Worm (Caenorhabditis elegans) whole organism, L4/young adult: ENCODE measurements around the gene fbxa-133.
"Not testable (repeated sequence)": the region's sequence is repeated elsewhere in the genome, so short reads cannot be mapped to it uniquely, and the experiment has no call there.

Source experiments
- W03F9.2 ChIP-seq: fragments of 150-350 bp; optimal IDR thresholded peaks from 2 replicates; lab custom pipeline; 2014; ENCODE audit warnings: missing biosample characterization, missing genetic modification characterization
- dao-5 ChIP-seq: sonication (generic microtip); optimal IDR thresholded peaks from 2 replicates; lab custom pipeline; 2016; ENCODE audit warnings: missing genotype, missing genetic modification characterization, moderate library complexity, missing compliant biosample characterization
- him-1 ChIP-seq: sonication (generic microtip); optimal IDR thresholded peaks from 2 replicates; lab custom pipeline; 2016; ENCODE audit warnings: missing genotype, missing genetic modification reagents, missing genetic modification characterization, missing compliant biosample characterization

fbxa-133 gene

DNA sequence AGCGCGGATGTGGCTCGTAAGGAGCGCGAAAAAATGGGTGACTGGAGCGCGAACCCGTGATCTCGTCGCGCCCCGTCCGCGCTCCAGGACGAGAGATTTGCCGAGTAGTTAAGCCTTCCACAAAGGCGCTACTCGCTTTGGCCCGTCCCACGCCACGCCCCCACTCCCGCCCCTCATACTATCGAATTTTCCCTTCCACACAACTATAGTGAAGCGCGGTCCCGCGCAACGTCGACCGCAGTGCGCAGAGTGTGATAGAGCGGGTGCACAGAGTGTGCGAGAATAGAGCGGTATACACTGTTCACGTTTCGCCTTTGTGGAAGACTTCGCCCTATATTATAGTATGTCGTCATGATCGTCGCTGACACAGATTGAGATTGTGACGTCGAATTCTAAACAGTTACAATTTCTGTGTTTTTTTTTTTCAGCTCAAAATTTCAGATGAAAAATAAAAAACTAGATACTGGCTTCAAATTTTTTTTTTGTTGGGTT lies at the start of gene fbxa-133:
fbxa-133 (plus strand) TSS at position 442 of the 492 bp plus-strand sequence.
- not testable (repeated sequence) for TF ChIP-seq him-1 (tag; lab: Kevin White, UChicago); W03F9.2 (tag; lab: Kevin White, UChicago); dao-5

DNA sequence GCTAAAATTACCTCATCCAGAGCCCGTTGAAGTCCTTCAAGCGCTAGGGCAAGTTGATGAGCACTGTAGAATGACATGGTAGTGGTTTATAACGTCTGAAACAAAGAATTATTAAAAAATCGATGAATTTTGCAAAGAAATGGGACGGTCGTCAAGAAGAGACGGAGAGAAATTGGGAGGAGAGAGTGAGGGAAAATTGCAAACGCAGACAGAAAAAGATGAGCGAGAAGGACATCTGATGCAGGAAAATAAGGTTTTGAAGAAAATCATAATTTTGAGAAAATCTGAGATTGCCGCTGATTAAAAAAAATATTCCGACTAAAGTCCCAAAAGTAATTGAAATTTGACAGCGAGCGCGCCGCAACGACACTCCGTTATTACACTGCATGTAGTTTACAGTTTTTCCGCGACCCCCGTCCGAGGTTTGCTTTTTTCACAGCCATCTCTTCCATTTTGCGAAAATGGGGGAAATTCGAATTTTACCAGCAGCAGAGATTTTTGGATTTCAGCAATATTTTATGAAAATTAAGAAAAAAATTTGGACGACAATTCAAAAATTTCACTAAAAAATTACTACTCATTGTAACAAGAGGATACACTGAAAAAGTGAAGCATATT lies 46.2 kb upstream of the fbxa-133 start, which contains the start of gene C18D4.6:
C18D4.6 (minus strand) TSS at position 97 of the 618 bp plus-strand sequence.
- TF ChIP-seq W03F9.2 (tag; lab: Kevin White, UChicago), result no peak
- no peak for TF ChIP-seq him-1 (tag; lab: Kevin White, UChicago)
- TF ChIP-seq dao-5, result no peak

DNA sequence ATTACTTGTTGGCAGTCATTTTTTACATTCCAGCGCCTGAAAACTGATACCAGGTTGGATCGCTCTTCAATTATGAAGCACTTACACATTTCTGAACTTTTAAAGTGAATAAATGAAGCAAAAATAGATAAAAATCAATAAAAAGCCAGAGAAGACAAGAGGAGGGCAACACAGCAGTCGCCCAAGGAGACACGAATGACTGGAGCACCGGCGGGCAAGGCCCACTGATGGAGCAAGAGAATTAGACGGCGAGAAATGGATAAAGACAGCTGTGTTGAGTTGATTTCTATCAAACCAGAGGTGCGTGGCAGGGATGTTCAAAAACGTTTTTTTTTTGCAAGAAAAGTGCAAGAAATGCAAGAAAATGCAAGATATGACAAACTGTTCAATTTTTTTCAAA lies 45.3 kb upstream of the fbxa-133 start:
- TF ChIP-seq W03F9.2 (tag; lab: Kevin White, UChicago) (no peak), him-1 (tag; lab: Kevin White, UChicago) (no peak), dao-5 (no peak)

DNA sequence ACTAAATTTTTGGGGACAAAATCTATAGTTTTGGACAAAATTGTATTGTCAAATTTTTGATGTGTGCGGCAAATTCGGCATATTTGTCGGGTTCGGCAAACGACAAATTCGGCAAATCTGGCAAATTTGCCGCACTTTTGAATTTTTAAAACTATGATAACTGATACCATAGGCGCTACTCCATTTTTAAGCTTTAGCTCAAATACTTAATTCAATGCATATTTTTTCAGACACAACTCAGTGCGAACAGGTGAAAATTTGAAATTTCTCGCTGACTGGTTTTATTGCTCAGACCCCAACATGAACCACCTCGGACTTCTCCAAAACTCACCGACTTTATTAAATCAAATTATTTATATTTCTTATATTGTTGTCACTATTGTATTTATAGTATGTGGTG lies 44.3 kb upstream of the fbxa-133 start, which contains the start of gene srz-25:
srz-25 (plus strand) TSS at position 301 of the 400 bp plus-strand sequence.
- no peak for TF ChIP-seq dao-5
- no peak for TF ChIP-seq W03F9.2 (tag; lab: Kevin White, UChicago)
- no peak for TF ChIP-seq him-1 (tag; lab: Kevin White, UChicago)

DNA sequence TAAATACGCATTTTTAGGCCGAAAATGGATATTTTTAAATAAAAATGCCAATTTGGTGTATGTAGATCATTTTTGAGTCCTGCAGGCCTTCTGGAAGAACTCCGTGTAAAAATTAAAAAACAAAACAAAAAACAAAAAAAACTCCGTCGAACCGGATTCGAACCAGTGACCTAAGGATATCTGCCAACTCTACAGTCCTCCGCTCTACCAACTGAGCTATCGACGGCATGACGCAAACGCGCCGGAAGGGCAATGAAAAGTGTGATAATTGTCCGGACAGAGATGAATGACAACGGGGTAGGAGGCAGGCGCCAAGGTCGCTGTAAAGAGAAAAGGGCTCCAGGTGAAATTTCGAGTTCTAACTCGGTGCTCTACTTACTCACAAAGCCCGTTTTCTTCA lies 42.3 kb upstream of the fbxa-133 start:
- TF ChIP-seq dao-5 (no peak), him-1 (tag; lab: Kevin White, UChicago) (no peak), W03F9.2 (tag; lab: Kevin White, UChicago) (no peak)

DNA sequence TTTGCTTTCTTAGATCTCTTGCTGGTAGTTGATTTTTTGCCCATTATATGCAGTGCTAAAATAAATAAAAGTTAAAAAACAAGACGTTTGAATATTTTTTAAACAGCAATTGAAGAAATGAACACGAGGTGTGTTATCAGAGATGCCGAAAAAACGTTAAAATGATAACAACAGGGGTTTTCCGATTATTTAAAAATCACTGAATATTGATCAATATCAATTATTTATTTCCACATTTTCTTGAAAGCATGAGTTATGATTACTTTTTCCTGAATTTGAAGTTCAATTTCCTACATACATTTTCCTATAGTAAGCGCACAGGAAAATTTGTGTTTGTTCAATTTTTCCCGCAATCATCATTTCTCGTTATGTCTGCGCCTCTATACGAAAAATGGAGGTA lies 37.7 kb upstream of the fbxa-133 start:
- TF ChIP-seq W03F9.2 (tag; lab: Kevin White, UChicago), result no peak
- TF ChIP-seq him-1 (tag; lab: Kevin White, UChicago), result no peak

DNA sequence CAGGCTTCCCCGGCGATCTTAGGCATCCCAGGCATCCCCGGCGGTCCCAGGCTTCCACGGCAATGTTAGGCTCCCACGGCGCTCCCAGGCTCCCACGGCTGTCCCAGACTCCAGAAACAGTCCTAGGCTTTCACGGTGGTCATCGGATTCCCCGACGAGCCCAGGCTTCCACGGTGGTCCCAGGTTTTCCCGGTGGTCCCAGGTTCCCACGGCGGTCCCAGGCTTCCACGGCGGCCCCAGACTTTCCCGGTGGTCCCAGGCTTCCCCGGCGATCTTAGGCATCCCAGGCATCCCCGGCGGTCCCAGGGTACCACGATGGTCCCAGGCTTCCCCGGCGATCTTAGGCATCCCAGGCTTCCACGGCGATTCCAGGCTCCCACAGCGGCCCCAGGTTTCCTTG lies 36.0 kb upstream of the fbxa-133 start:
- TF ChIP-seq dao-5 (no peak), W03F9.2 (tag; lab: Kevin White, UChicago) (no peak), him-1 (tag; lab: Kevin White, UChicago) (no peak)

DNA sequence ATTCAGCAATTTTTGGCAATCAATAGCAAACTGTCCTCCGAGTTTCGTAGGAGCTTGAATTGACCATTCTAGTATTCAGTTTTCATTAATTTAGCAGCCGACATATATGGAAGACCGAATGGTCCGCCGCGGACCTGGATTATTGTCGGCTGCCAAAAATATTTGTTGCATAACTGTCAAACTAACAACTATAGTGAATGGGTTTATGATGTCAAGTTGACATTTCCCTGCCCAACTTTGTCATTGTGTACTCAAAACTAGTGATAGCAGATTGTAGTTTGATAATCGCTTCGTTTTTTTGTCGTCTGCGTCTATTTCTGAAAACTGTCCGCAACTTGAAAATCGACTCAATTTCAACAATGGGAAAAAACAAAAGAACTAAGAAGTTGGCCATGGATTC lies 35.2 kb upstream of the fbxa-133 start, which contains the start of gene fbxa-176:
fbxa-176 (plus strand) TSS at position 314 of the 400 bp plus-strand sequence.
- TF ChIP-seq W03F9.2 (tag; lab: Kevin White, UChicago) (no peak), him-1 (tag; lab: Kevin White, UChicago) (no peak), dao-5 (no peak)

DNA sequence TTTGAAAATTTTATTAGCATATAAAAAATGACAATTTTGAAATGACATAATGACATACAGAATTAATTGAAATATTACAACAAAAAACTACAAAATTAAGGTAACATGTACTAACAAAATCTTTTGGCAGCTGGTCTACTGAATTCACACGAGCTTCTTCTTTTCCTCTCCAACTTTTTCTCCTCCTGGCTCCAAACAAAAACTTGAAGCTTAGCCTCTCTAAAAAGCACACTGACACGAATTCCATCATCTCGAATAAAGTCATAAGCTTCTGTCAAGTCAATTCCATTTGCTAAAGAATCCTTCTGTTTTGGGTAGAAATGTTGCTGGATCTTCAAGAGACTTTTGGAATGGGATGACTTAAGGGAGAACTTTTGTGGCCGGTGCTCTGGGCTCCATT lies 33.2 kb upstream of the fbxa-133 start:
- TF ChIP-seq dao-5 (no peak), him-1 (tag; lab: Kevin White, UChicago) (no peak)

DNA sequence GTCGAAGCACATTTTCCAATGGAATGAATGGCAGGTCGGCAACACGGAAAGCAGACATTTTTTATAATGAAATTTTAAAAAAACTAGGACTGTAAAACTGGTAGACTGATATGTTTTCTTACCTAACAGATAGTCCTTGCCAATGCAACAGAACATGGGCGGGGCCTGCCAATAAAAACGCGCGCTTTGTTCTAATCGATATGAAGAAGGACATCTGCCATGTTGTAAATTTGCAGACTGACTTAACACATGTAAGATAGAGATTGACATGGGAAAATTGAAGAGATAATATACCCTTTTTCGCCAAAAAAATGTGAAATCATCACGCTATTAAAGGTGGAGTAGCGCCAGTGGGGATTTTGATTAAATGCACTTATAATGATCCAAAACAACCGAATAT lies 31.8 kb upstream of the fbxa-133 start, which contains the start of gene C38D9.8:
C38D9.8 (minus strand) TSS at position 101 of the 400 bp plus-strand sequence.
- TF ChIP-seq W03F9.2 (tag; lab: Kevin White, UChicago) (no peak), him-1 (tag; lab: Kevin White, UChicago) (no peak), dao-5 (no peak)

DNA sequence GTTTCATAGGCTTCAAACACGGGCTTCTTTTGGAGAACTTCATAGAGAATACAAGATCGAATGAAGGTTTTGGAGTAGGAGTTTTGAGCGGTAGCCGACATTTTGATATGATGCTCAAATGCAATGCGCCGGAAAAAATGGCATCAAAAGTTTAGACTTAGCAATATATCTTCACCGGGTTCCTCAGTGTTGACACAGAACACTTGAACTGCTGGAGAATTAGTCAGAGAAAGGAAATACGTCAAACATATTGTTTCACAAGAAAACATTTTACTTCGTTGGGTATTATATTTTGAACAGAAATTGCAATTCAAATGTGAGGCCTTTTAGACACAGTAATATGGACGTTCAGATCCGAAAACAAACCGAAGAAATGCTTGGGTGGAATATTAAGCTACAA lies 26.2 kb upstream of the fbxa-133 start, which contains the start of gene fbxa-174:
fbxa-174 (minus strand) TSS at position 101 of the 400 bp plus-strand sequence.
- TF ChIP-seq dao-5 (no peak), W03F9.2 (tag; lab: Kevin White, UChicago) (no peak), him-1 (tag; lab: Kevin White, UChicago) (no peak)

DNA sequence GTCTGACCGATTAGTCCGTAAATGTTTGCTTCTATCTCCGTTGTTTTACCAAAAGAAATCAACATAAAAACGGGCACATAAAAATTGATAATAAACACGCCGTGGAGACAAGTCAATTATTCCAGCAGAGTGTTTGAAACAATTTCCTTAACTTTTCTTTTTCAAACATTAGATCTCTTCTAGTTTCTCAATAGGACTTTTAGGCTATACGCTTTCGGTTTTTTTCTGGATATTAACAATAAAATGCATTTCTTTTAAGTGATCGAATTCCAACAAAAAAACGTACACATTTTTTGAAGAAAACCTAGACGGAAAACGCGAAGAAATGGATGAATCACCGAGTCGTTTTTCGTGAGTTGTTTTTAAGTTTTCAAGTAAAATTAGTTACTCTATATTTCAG lies 25.6 kb upstream of the fbxa-133 start, which contains the start of gene fbxa-172:
fbxa-172 (plus strand) TSS at position 301 of the 400 bp plus-strand sequence.
- TF ChIP-seq him-1 (tag; lab: Kevin White, UChicago) (no peak), W03F9.2 (tag; lab: Kevin White, UChicago) (no peak), dao-5 (no peak)

DNA sequence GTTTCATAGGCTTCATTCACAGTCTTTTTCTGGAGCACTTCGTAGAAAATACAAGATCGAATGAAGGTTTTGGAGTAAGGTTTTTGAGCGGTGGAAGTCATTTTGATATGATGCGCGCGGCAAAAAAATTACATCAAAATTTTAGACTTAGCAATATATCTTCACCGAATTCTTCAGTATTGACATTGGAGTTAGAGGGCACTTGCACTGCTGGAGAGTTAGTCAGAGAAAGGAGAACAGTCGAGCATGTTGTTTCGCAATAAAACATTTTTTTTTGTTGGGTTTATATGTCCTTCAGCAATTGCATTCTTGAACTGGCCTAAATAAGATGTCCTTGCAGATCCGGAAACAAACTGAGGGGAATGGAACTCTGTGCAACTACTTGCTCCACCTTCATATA lies 18.7 kb upstream of the fbxa-133 start, which contains the start of gene fbxa-171:
fbxa-171 (minus strand) TSS at position 101 of the 400 bp plus-strand sequence.
- TF ChIP-seq W03F9.2 (tag; lab: Kevin White, UChicago), result no peak
- TF ChIP-seq him-1 (tag; lab: Kevin White, UChicago), result no peak
- TF ChIP-seq dao-5, result no peak

DNA sequence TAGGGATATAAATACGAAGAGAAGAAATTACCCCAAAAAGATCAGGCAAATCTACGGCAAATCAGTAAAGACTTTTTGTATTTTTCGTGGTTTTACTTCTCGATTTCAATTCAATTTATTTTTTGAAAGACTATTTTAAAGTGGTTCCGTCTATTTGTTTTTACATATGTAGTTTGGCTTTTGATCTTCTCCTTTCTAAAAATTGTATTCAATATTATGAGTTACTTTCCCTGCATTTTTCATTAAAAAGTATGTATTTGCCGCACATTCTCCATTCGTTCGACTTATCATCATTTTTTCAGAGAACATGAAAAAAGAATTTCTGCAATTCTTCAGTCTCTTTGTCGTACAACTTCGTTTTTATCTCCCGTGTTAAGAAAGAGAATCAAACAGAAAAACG lies 17.7 kb upstream of the fbxa-133 start, which contains the start of gene C38D9.2:
C38D9.2 (plus strand) TSS at position 301 of the 400 bp plus-strand sequence.
- TF ChIP-seq him-1 (tag; lab: Kevin White, UChicago) (no peak), dao-5 (no peak), W03F9.2 (tag; lab: Kevin White, UChicago) (no peak)
